Worm (Caenorhabditis elegans) whole organism, young adult: ENCODE measurements around the gene F59F3.6.

ENCODE experiments used
- B0035.1 ChIP-seq: sonication (generic microtip); optimal IDR thresholded peaks from 2 replicates; lab custom pipeline; 2016; ENCODE audit warnings: missing genetic modification characterization, mild to moderate bottlenecking, missing compliant biosample characterization, missing genotype, missing genetic modification reagents
- C06A6.2 ChIP-seq: fragments of 200-800 bp; sonication (Bioruptor generic); conservative IDR thresholded peaks from 2 replicates; pipeline ENCODE4 v1.3.6; 2022; ENCODE audit warnings: missing genetic modification characterization, missing compliant biosample characterization
- F10E7.11 ChIP-seq: sonication (generic microtip); optimal IDR thresholded peaks from 2 replicates; lab custom pipeline; 2017; ENCODE audit warnings: mild to moderate bottlenecking, missing genetic modification characterization, moderate library complexity, missing compliant biosample characterization
- F39B2.1 ChIP-seq: fragments of 200-800 bp; sonication (Bioruptor generic); IDR thresholded peaks from 2 replicates; pipeline ENCODE4 v1.3.6; 2022; ENCODE audit warnings: missing genetic modification reagents, missing genetic modification characterization, missing compliant biosample characterization
- F49E8.2 ChIP-seq: sonication (generic microtip); optimal IDR thresholded peaks from 3 replicates; lab custom pipeline; 2017; ENCODE audit warnings: missing genetic modification characterization, mild to moderate bottlenecking, missing compliant biosample characterization, antibody characterized with exemption, moderate library complexity; ENCODE audit not compliant: insufficient read depth
- K11D2.4 ChIP-seq: fragments of 200-800 bp; sonication (Bioruptor generic); IDR thresholded peaks from 2 replicates; pipeline ENCODE4 v1.3.6; 2022; ENCODE audit warnings: missing genetic modification reagents, missing genetic modification characterization, missing compliant biosample characterization
- K12H6.12 ChIP-seq: fragments of 200-800 bp; sonication (Bioruptor generic); optimal IDR thresholded peaks from 2 replicates; lab custom pipeline; 2018; ENCODE audit warnings: mild to moderate bottlenecking, missing genetic modification characterization, missing compliant biosample characterization
- aptf-2 ChIP-seq: fragments of 200-800 bp; sonication (Bioruptor generic); conservative IDR thresholded peaks from 2 replicates; pipeline ENCODE4 v1.3.6; 2022; ENCODE audit warnings: missing genetic modification reagents, missing genetic modification characterization, missing compliant biosample characterization
- atf-7 ChIP-seq: sonication (generic microtip); optimal IDR thresholded peaks from 2 replicates; lab custom pipeline; 2017; ENCODE audit warnings: mild to moderate bottlenecking, missing genetic modification characterization, missing compliant biosample characterization
- ccch-3 ChIP-seq: fragments of 200-800 bp; sonication (Bioruptor generic); optimal IDR thresholded peaks from 2 replicates; lab custom pipeline; 2018; ENCODE audit warnings: mild to moderate bottlenecking, missing genetic modification characterization, missing compliant biosample characterization
- ceh-58 ChIP-seq: fragments of 200-800 bp; sonication (Bioruptor generic); IDR thresholded peaks from 2 replicates; pipeline ENCODE4 v1.3.6; 2022; ENCODE audit warnings: missing genetic modification characterization, missing compliant biosample characterization
- ceh-79 ChIP-seq: sonication (generic microtip); optimal IDR thresholded peaks from 2 replicates; lab custom pipeline; 2017; ENCODE audit warnings: mild to moderate bottlenecking, missing genetic modification characterization, missing compliant biosample characterization
- dox-1 ChIP-seq: fragments of 200-800 bp; sonication (Bioruptor generic); IDR thresholded peaks from 2 replicates; pipeline ENCODE4 v1.3.6; 2022; ENCODE audit warnings: missing genetic modification reagents, missing genetic modification characterization, missing compliant biosample characterization
- ets-4 ChIP-seq: fragments of 200-800 bp; sonication (Bioruptor generic); optimal IDR thresholded peaks from 2 replicates; lab custom pipeline; 2018; ENCODE audit warnings: mild to moderate bottlenecking, missing genetic modification characterization, missing compliant biosample characterization
- him-1 ChIP-seq: sonication (generic microtip); optimal IDR thresholded peaks from 2 replicates; lab custom pipeline; 2016; ENCODE audit warnings: missing genotype, missing genetic modification reagents, missing genetic modification characterization, missing compliant biosample characterization
- hlh-12 ChIP-seq: sonication (generic microtip); optimal IDR thresholded peaks from 2 replicates; lab custom pipeline; 2016; ENCODE audit warnings: missing genetic modification characterization, missing compliant biosample characterization
- hmg-1.2 ChIP-seq: fragments of 200-800 bp; sonication (Bioruptor generic); IDR thresholded peaks from 2 replicates; pipeline ENCODE4 v1.3.6; 2022; ENCODE audit warnings: missing genetic modification reagents, missing genetic modification characterization, missing compliant biosample characterization
- hmg-20 ChIP-seq: fragments of 200-800 bp; sonication (Bioruptor generic); IDR thresholded peaks from 2 replicates; pipeline ENCODE4 v1.3.6; 2022; ENCODE audit warnings: missing genetic modification reagents, missing genetic modification characterization, missing compliant biosample characterization
- hrde-1 ChIP-seq: sonication (generic microtip); optimal IDR thresholded peaks from 2 replicates; lab custom pipeline; 2016; ENCODE audit warnings: missing genetic modification characterization, mild to moderate bottlenecking, missing compliant biosample characterization, moderate library complexity, missing genotype, missing genetic modification reagents, borderline replicate concordance
- let-526 ChIP-seq: fragments of 200-800 bp; sonication (Bioruptor generic); IDR thresholded peaks from 2 replicates; pipeline ENCODE4 v1.3.6; 2022; ENCODE audit warnings: missing genetic modification reagents, missing genetic modification characterization, missing compliant biosample characterization
- let-607 ChIP-seq, 2 experiments: fragments of 200-800 bp in 1 of 2; sonication (Bioruptor generic) in 1 of 2; sonication (generic microtip) in 1 of 2; optimal IDR thresholded peaks; 2 replicates each; lab custom pipeline; 2016 to 2018; ENCODE audit warnings: mild to moderate bottlenecking in 2 of 2, missing compliant biosample characterization in 2 of 2, missing genetic modification characterization in 2 of 2, moderate library complexity in 2 of 2, missing genotype in 1 of 2
- lin-26 ChIP-seq: fragments of 200-800 bp; sonication (Bioruptor generic); IDR thresholded peaks from 2 replicates; pipeline ENCODE4 v1.3.6; 2022; ENCODE audit warnings: missing genetic modification reagents, missing genetic modification characterization, missing compliant biosample characterization
- lir-1 ChIP-seq: fragments of 200-800 bp; sonication (Bioruptor generic); conservative IDR thresholded peaks from 2 replicates; pipeline ENCODE4 v1.3.6; 2022; ENCODE audit warnings: missing genetic modification reagents, missing genetic modification characterization, missing compliant biosample characterization
- madf-10 ChIP-seq: sonication (generic microtip); optimal IDR thresholded peaks from 2 replicates; lab custom pipeline; 2016; ENCODE audit warnings: mild to moderate bottlenecking, missing genetic modification characterization, missing compliant biosample characterization
- mel-28 ChIP-seq: sonication (generic microtip); optimal IDR thresholded peaks from 2 replicates; lab custom pipeline; 2016; ENCODE audit warnings: borderline replicate concordance, mild to moderate bottlenecking, missing genetic modification characterization, missing compliant biosample characterization
- nfyb-1 ChIP-seq: fragments of 200-800 bp; sonication (Bioruptor generic); IDR thresholded peaks from 2 replicates; pipeline ENCODE4 v1.3.6; 2022; ENCODE audit warnings: missing genetic modification reagents, missing genetic modification characterization, missing compliant biosample characterization
- nhr-179 ChIP-seq: sonication (generic microtip); optimal IDR thresholded peaks from 2 replicates; lab custom pipeline; 2016; ENCODE audit warnings: mild to moderate bottlenecking, missing genetic modification characterization, missing compliant biosample characterization
- pbrm-1 ChIP-seq: fragments of 200-800 bp; sonication (Bioruptor generic); IDR thresholded peaks from 2 replicates; pipeline ENCODE4 v1.3.6; 2022; ENCODE audit warnings: missing genetic modification reagents, missing genetic modification characterization, missing compliant biosample characterization
- rec-8 ChIP-seq, 2 experiments: sonication (generic microtip); optimal IDR thresholded peaks; 2 replicates each; lab custom pipeline; 2016; ENCODE audit warnings: mild to moderate bottlenecking in 2 of 2, missing genetic modification characterization in 2 of 2, missing genetic modification reagents in 2 of 2, missing genotype in 2 of 2, missing biosample characterization in 1 of 2, missing compliant biosample characterization in 1 of 2, moderate library complexity in 1 of 2
- sdz-38 ChIP-seq: sonication (generic microtip); optimal IDR thresholded peaks from 2 replicates; lab custom pipeline; 2016; ENCODE audit warnings: missing genotype, missing genetic modification characterization, missing compliant biosample characterization
- snpc-1.1 ChIP-seq: sonication (generic microtip); optimal IDR thresholded peaks from 2 replicates; lab custom pipeline; 2017; ENCODE audit warnings: missing genetic modification characterization, mild to moderate bottlenecking, missing compliant biosample characterization, antibody characterized with exemption, moderate library complexity, missing genotype, missing genetic modification reagents; ENCODE audit not compliant: insufficient read depth
- snpc-3.4 ChIP-seq: sonication (generic microtip); optimal IDR thresholded peaks from 2 replicates; lab custom pipeline; 2017; ENCODE audit warnings: missing genetic modification characterization, mild to moderate bottlenecking, missing compliant biosample characterization, antibody characterized with exemption, moderate library complexity, missing genotype, missing genetic modification reagents
- somi-1 ChIP-seq: fragments of 200-800 bp; sonication (Bioruptor generic); optimal IDR thresholded peaks from 2 replicates; lab custom pipeline; 2018; ENCODE audit warnings: mild to moderate bottlenecking, missing genetic modification characterization, missing compliant biosample characterization
- tlf-1 ChIP-seq: fragments of 200-800 bp; sonication (Bioruptor generic); optimal IDR thresholded peaks from 2 replicates; lab custom pipeline; 2018; ENCODE audit warnings: mild to moderate bottlenecking, missing genetic modification characterization, missing compliant biosample characterization
- zfh-2 ChIP-seq: fragments of 200-800 bp; sonication (Bioruptor generic); conservative IDR thresholded peaks from 2 replicates; pipeline ENCODE4 v1.3.6; 2022; ENCODE audit warnings: missing genetic modification reagents, missing genetic modification characterization, missing compliant biosample characterization
- zim-3 ChIP-seq: sonication (generic microtip); optimal IDR thresholded peaks from 2 replicates; lab custom pipeline; 2017; ENCODE audit warnings: mild to moderate bottlenecking, missing genetic modification characterization, moderate library complexity, missing compliant biosample characterization
- ztf-18 ChIP-seq: sonication (generic microtip); optimal IDR thresholded peaks from 2 replicates; lab custom pipeline; 2016; ENCODE audit warnings: missing genotype, mild to moderate bottlenecking, missing genetic modification characterization, missing compliant biosample characterization
- ztf-22 ChIP-seq: fragments of 200-800 bp; sonication (Bioruptor generic); optimal IDR thresholded peaks from 2 replicates; lab custom pipeline; 2018; ENCODE audit warnings: mild to moderate bottlenecking, missing genetic modification characterization, moderate library complexity, missing compliant biosample characterization
- ztf-25 ChIP-seq: fragments of 200-800 bp; sonication (Bioruptor generic); IDR thresholded peaks from 2 replicates; pipeline ENCODE4 v1.3.6; 2022; ENCODE audit warnings: missing genetic modification reagents, missing genetic modification characterization, missing compliant biosample characterization

The F59F3.6 gene

ce11 chrX:10963453-10964046, 35.5 kb downstream of the F59F3.6 start, which contains the start of gene nas-10 (continued):
- TF ChIP-seq him-1 (tag; lab: Kevin White, UChicago), result peak; percentile 90
- peak; percentile 64 for TF ChIP-seq nhr-179
- TF ChIP-seq hlh-12 (tag; lab: Kevin White, UChicago), result peak; percentile 34
- TF ChIP-seq tlf-1 (GFP tag; lab: Kevin White, UChicago), result no peak
- TF ChIP-seq ztf-22 (GFP tag; lab: Kevin White, UChicago), result no peak
- TF ChIP-seq ceh-79 (tag; lab: Kevin White, UChicago), result no peak
- TF ChIP-seq ets-4 (GFP tag; lab: Kevin White, UChicago), result peak; percentile 56
- peak; percentile 95 for TF ChIP-seq lin-26 (GFP tag; lab: Robert Waterston, UW)
- peak; percentile 57; the same call in 1 of the 2 replicates for TF ChIP-seq hmg-20 (GFP tag; lab: Robert Waterston, UW)
- peak; percentile 87 to 91 for TF ChIP-seq rec-8 (tag; optimal IDR thresholded peaks at IDR 0.05; lab: Kevin White, UChicago)
- TF ChIP-seq ccch-3 (GFP tag; lab: Kevin White, UChicago), result peak; percentile 35
- TF ChIP-seq dox-1 (GFP tag; lab: Robert Waterston, UW), result no peak; the same call in 1 of the 2 replicates
- peak; percentile 22 for TF ChIP-seq atf-7 (tag; lab: Kevin White, UChicago)
- no peak for TF ChIP-seq F39B2.1
- TF ChIP-seq zim-3 (tag; lab: Kevin White, UChicago), result peak; percentile 2
- peak; percentile 47 for TF ChIP-seq K12H6.12 (tag; lab: Kevin White, UChicago)
- peak; percentile 87 for TF ChIP-seq snpc-3.4 (tag; lab: Kevin White, UChicago)
- no peak for TF ChIP-seq zfh-2 (GFP tag; lab: Robert Waterston, UW)
- TF ChIP-seq ceh-58, result 0 out of 2 replicates have a peak, but pooled peaks have one; percentile 47
- peak; percentile 78; the same call in 1 of the 2 replicates for TF ChIP-seq ztf-25 (GFP tag; lab: Robert Waterston, UW)
- peak; percentile 85 for TF ChIP-seq nfyb-1
- TF ChIP-seq sdz-38 (tag; lab: Kevin White, UChicago), result no peak
- TF ChIP-seq snpc-1.1 (tag; lab: Kevin White, UChicago), result peak; percentile 58
- TF ChIP-seq let-607 (tag; optimal IDR thresholded peaks at IDR 0.05; lab: Kevin White, UChicago), result peak; percentile 54 to 56
- peak; percentile 84 for TF ChIP-seq hmg-1.2
- 0 out of 2 replicates have a peak, but pooled peaks have one; percentile 45 for TF ChIP-seq K11D2.4 (GFP tag; lab: Robert Waterston, UW)
- peak; percentile 40 for TF ChIP-seq mel-28 (tag; lab: Kevin White, UChicago)
- TF ChIP-seq pbrm-1, result peak; percentile 85
- TF ChIP-seq F10E7.11, result no peak
- TF ChIP-seq F49E8.2 (tag; lab: Kevin White, UChicago), result no peak
- TF ChIP-seq let-526, result peak; percentile 81
- TF ChIP-seq madf-10 (tag; lab: Kevin White, UChicago), result peak; percentile 83
- TF ChIP-seq lir-1 (GFP tag; lab: Robert Waterston, UW), result 0 out of 2 replicates have a peak, but pooled peaks have one; percentile 10
- 0 out of 2 replicates have a peak, but pooled peaks have one; percentile 25 for TF ChIP-seq aptf-2 (GFP tag; lab: Robert Waterston, UW)
- peak; percentile 64 for TF ChIP-seq B0035.1 (tag; lab: Kevin White, UChicago)
- peak; percentile 9 for TF ChIP-seq somi-1 (GFP tag; lab: Kevin White, UChicago)
- peak; percentile 69 for TF ChIP-seq ztf-18 (tag; lab: Kevin White, UChicago)
- no peak for TF ChIP-seq C06A6.2 (GFP tag; lab: Robert Waterston, UW)
- TF ChIP-seq hrde-1, result peak; percentile 73
- TF ChIP-seq, all 124 proteins: peak for 62
